Fruit fly (Drosophila melanogaster): Measurements from ENCODE around the gene CG4022.
A peak's percentile ranks its signal among the peaks of the same experiment; 100 is the strongest.

dm6 chr3L:9366850-9367430 is 43.7 kb downstream of the CG4022 start, which contains the start of the genes Klp67A and CG4452:
- TF ChIP-seq insv (optimal IDR thresholded peaks at IDR 0.05) (no peak), psq (optimal IDR thresholded peaks at IDR 0.05) (peak; percentile 70), h (optimal IDR thresholded peaks at IDR 0.05) (no peak), Sin3A (optimal IDR thresholded peaks at IDR 0.05) (no peak), ttk (optimal IDR thresholded peaks at IDR 0.05) (no peak)

Measured in Kc167 (cell line).